Worm (Caenorhabditis elegans): Measurements from ENCODE around the gene imph-1.

ce11 chrIII:4593098-4593697 is 39.8 kb downstream of the imph-1 start, which contains the start of gene erh-2:
- no peak for TF ChIP-seq nhr-237 (tag; optimal IDR thresholded peaks at IDR 0.05)
- TF ChIP-seq ztf-11 (tag; optimal IDR thresholded peaks at IDR 0.05) = no peak
- no peak for TF ChIP-seq unc-62 (GFP tag; optimal IDR thresholded peaks at IDR 0.05)
- no peak for TF ChIP-seq ham-2 (GFP tag; optimal IDR thresholded peaks at IDR 0.05)
- no peak for TF ChIP-seq nhr-28 (tag; optimal IDR thresholded peaks at IDR 0.05)
- TF ChIP-seq blmp-1 (tag; optimal IDR thresholded peaks at IDR 0.05) = no peak
- no peak for TF ChIP-seq elt-3 (tag; optimal IDR thresholded peaks at IDR 0.05)
- no peak for TF ChIP-seq unc-39 (tag; optimal IDR thresholded peaks at IDR 0.05)
- no peak for TF ChIP-seq snpc-4 (tag; optimal IDR thresholded peaks at IDR 0.05)
- TF ChIP-seq unc-120 (tag; optimal IDR thresholded peaks at IDR 0.05; ENCODE audit: poor library complexity, severe bottlenecking) = no peak
- TF ChIP-seq lin-13 (tag; optimal IDR thresholded peaks at IDR 0.05) = no peak
- TF ChIP-seq nhr-12 (tag; optimal IDR thresholded peaks at IDR 0.05) = no peak
- no peak for TF ChIP-seq ces-1 (GFP tag; optimal IDR thresholded peaks at IDR 0.05)
- TF ChIP-seq lin-32 (GFP tag; optimal IDR thresholded peaks at IDR 0.05) = no peak

Measured in whole organism, mixed stage, embryonic.